Worm (Caenorhabditis elegans): ENCODE results near the gene K01B6.3.

The K01B6.3 gene

DNA sequence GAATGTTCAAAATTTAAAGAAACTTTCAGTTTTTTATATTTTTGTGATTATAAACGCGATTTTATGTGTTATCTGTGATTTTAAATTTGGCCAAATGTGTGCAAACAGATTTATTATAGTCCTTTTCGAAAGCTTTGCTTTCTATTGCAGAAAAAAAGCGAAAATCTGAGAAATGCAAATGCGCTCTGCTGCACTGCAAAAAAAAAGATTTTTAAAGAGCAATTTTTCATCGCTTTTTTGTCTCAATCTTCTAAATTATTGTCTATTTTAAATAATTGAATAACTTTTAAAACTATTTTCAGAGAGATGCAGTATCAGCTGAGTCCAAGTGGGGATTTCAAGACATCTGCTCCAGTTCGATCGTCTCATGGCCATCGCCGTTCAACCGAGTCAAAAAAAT, 22.0 kb downstream of the K01B6.3 start, which contains the start of gene cpb-1:
Gene cpb-1, plus strand, starts transcription at position 301 of the 400 bp plus-strand sequence.
- TF ChIP-seq K02D7.2 (tag; optimal IDR thresholded peaks at IDR 0.05) (no peak), pag-3 (tag; optimal IDR thresholded peaks at IDR 0.05; ENCODE audit: borderline replicate concordance) (no peak), lin-11 (tag; optimal IDR thresholded peaks at IDR 0.05) (no peak)

DNA sequence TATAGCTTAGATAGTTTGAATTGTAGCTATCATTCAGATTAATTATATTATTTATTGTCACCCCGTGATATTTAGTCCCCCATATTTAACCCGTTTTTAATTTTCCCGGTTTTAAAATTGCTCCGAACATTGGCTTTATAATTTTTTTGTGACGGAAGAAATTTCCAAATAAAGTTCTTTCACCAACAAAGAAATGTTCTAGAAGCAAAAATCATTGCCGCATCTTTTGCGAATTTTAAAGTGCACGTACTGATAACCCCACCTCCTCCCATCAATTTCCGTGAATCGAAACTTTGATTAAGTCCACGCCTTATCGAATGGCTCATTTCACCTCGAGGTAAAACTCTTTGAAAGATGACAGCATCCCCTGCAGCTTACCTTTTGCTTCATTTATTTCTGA, 24.7 kb downstream of the K01B6.3 start, which contains the start of gene C40H1.7:
Gene C40H1.7, plus strand, starts transcription at position 301 of the 400 bp plus-strand sequence.
- no peak for TF ChIP-seq elt-4 (tag; optimal IDR thresholded peaks at IDR 0.05)
- TF ChIP-seq ceh-14 (tag; optimal IDR thresholded peaks at IDR 0.05): no peak
- no peak for TF ChIP-seq sox-4 (tag; optimal IDR thresholded peaks at IDR 0.05)
- no peak for TF ChIP-seq hlh-8 (tag; optimal IDR thresholded peaks at IDR 0.05)
- no peak for TF ChIP-seq lim-6 (tag; optimal IDR thresholded peaks at IDR 0.05)

DNA sequence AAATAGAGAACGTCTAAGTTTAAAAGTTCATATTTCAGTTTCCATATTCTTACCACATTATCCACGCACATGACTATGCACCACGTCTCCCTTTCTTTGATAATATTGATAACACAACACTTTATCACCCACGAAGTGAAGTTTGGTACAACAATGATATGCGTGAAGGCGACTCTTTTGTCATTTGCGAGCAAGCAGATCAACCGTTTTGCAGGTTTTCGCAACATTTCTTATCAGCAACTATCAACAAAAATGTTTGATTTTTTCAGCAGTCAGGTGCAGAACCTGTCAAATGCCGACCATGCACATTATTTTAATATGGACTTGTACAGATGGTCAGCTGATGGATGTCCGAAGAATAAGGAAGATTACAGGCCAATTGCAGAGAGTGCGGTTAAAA, 26.5 kb downstream of the K01B6.3 start:
- TF ChIP-seq elt-2 (tag; optimal IDR thresholded peaks at IDR 0.05) (peak; percentile 85), ref-2 (tag; optimal IDR thresholded peaks at IDR 0.05) (no peak)

DNA sequence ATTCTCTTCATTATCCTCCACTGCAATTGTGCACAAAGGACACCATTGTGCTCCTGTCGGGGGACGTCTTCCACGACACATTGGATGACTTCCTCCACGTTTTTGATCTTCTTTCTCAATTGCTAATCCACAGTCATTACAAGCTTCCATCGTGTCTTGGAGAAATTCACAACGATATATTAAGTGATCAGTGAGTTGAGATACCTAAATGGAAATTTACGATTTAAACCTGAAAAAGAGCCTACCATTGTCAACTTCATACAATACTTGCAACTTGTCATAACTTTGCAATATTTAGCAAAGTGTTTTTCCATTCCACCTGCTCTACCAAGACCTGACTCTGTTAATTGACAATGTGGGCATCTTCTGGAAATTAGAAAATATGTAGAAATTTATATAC, 27.9 kb downstream of the K01B6.3 start:
- TF ChIP-seq syd-9 (tag; optimal IDR thresholded peaks at IDR 0.05) (no peak), madf-2 (tag; optimal IDR thresholded peaks at IDR 0.05) (no peak), ceh-14 (tag; optimal IDR thresholded peaks at IDR 0.05) (no peak), mec-3 (tag; optimal IDR thresholded peaks at IDR 0.05; ENCODE audit: borderline replicate concordance) (no peak), pax-1 (tag; optimal IDR thresholded peaks at IDR 0.05) (no peak), dve-1 (tag; optimal IDR thresholded peaks at IDR 0.05) (no peak), nhr-232 (tag; optimal IDR thresholded peaks at IDR 0.05) (no peak), pha-2 (tag; optimal IDR thresholded peaks at IDR 0.05) (no peak), sox-4 (tag; optimal IDR thresholded peaks at IDR 0.05) (no peak), elt-4 (tag; optimal IDR thresholded peaks at IDR 0.05) (no peak), pag-3 (tag; optimal IDR thresholded peaks at IDR 0.05; ENCODE audit: borderline replicate concordance) (no peak), unc-42 (tag; optimal IDR thresholded peaks at IDR 0.05) (no peak)

DNA sequence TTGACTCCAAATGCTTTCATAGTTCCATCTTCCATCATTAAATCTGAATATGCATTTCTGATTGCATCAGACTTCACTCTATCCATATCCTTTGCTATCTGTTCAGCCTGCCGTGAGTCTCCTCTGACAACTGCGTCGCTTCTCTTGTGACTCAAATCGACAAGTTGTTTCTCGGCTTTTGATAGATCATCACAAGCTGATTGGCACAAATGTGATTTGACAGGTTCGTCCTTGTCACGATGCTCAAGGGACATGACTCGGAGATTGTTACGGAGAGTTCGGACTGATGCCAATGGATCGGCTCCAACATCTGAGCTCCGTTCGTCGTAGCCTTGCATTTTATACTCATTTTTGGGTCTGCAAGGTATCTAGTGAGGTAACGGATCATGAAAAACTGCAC, 28.7 kb downstream of the K01B6.3 start:
- TF ChIP-seq hlh-6 (tag; optimal IDR thresholded peaks at IDR 0.05): no peak
- no peak for TF ChIP-seq ceh-24 (tag; optimal IDR thresholded peaks at IDR 0.05)
- TF ChIP-seq ceh-31 (tag; optimal IDR thresholded peaks at IDR 0.05): no peak
- peak; percentile 23 for TF ChIP-seq ceh-18 (tag; optimal IDR thresholded peaks at IDR 0.05)
- no peak for TF ChIP-seq mec-3 (tag; optimal IDR thresholded peaks at IDR 0.05; ENCODE audit: borderline replicate concordance)
- no peak for TF ChIP-seq ahr-1 (tag; optimal IDR thresholded peaks at IDR 0.05)
- no peak for TF ChIP-seq elt-4 (tag; optimal IDR thresholded peaks at IDR 0.05)
- TF ChIP-seq hlh-13 (GFP tag; optimal IDR thresholded peaks at IDR 0.05): no peak
- TF ChIP-seq tbx-7 (tag; optimal IDR thresholded peaks at IDR 0.05): no peak
- TF ChIP-seq hlh-15 (tag; optimal IDR thresholded peaks at IDR 0.05): no peak
- TF ChIP-seq ceh-2 (tag; optimal IDR thresholded peaks at IDR 0.05): no peak
- TF ChIP-seq unc-55 (GFP tag; optimal IDR thresholded peaks at IDR 0.05): peak; percentile 96
- TF ChIP-seq ref-2 (tag; optimal IDR thresholded peaks at IDR 0.05): no peak
- no peak for TF ChIP-seq hlh-30 (tag; optimal IDR thresholded peaks at IDR 0.05; ENCODE audit: insufficient read depth)

DNA sequence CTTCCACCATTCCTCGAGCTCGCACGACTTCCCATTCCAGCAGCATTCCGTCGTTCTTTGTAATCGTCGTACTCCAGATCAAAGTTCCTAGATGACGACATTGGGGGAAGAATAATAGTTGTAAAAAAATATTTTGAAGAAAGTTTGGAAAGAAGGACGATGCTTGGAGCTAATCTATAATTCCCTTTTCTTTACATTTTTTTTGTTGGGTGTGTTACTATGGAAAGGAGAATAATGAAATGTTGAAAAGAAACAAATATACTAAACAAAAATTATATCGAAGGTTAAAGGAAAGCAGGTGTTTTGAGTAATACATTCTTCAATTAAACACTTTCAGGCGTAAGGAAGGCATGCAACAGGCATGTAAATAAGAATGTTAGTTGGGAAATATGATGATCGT, 29.2 kb downstream of the K01B6.3 start, which contains the start of gene C40H1.3:
Gene C40H1.3, minus strand, starts transcription at position 101 of the 400 bp plus-strand sequence.
- no peak for TF ChIP-seq dve-1 (tag; optimal IDR thresholded peaks at IDR 0.05)
- TF ChIP-seq hlh-15 (tag; optimal IDR thresholded peaks at IDR 0.05): no peak
- no peak for TF ChIP-seq C38D4.7 (GFP tag; optimal IDR thresholded peaks at IDR 0.05)
- TF ChIP-seq rnt-1 (tag; optimal IDR thresholded peaks at IDR 0.05): no peak
- TF ChIP-seq T23F11.4 (GFP tag; optimal IDR thresholded peaks at IDR 0.05): no peak
- no peak for TF ChIP-seq fkh-10 (GFP tag; optimal IDR thresholded peaks at IDR 0.05)
